Fruit fly (Drosophila melanogaster) whole organism, pupa: ENCODE results near the gene fz2.

Experiments used
- CG10348 ChIP-seq: fragments of 200-800 bp; sonication (Bioruptor generic); IDR thresholded peaks from 2 replicates; pipeline ENCODE4 v1.3.6; 2022; ENCODE audit warnings: missing biosample characterization, missing genetic modification characterization
- CG12605 ChIP-seq: fragments of 200-800 bp; sonication (Bioruptor generic); IDR thresholded peaks from 2 replicates; pipeline ENCODE4 v1.3.6; 2022; ENCODE audit warnings: missing biosample characterization, missing genetic modification characterization
- CG13204 ChIP-seq: fragments of 200-800 bp; sonication (Bioruptor generic); optimal IDR thresholded peaks from 2 replicates; lab custom pipeline; 2018; ENCODE audit warnings: missing biosample characterization, mild to moderate bottlenecking, missing genetic modification characterization, moderate library complexity
- CG14655 ChIP-seq: fragments of 200-800 bp; sonication (Bioruptor generic); optimal IDR thresholded peaks from 3 replicates; lab custom pipeline; 2017; ENCODE audit warnings: mild to moderate bottlenecking, missing biosample characterization, missing genetic modification reagents, missing genetic modification characterization
- CG15710 ChIP-seq: fragments of 200-800 bp; sonication (Bioruptor generic); optimal IDR thresholded peaks from 2 replicates; lab custom pipeline; 2018; ENCODE audit warnings: missing biosample characterization, mild to moderate bottlenecking, missing genetic modification characterization, moderate library complexity
- CG17806 ChIP-seq: fragments of 200-800 bp; sonication (Bioruptor generic); optimal IDR thresholded peaks from 2 replicates; lab custom pipeline; 2018; ENCODE audit warnings: missing biosample characterization, mild to moderate bottlenecking, missing genetic modification characterization, moderate library complexity
- CG32121 ChIP-seq: fragments of 200-800 bp; sonication (Bioruptor generic); IDR thresholded peaks from 2 replicates; pipeline ENCODE4 v1.3.6; 2022; ENCODE audit warnings: missing biosample characterization, missing genetic modification characterization
- CG34367 ChIP-seq: fragments of 200-800 bp; sonication (Bioruptor generic); optimal IDR thresholded peaks from 2 replicates; lab custom pipeline; 2018; ENCODE audit warnings: missing biosample characterization, mild to moderate bottlenecking, missing genetic modification characterization
- CG4496 ChIP-seq: fragments of 200-800 bp; sonication (Bioruptor generic); IDR thresholded peaks from 3 replicates; pipeline ENCODE4 v1.3.6; 2022; ENCODE audit warnings: missing biosample characterization, missing genetic modification characterization
- CG8159 ChIP-seq: fragments of 200-800 bp; sonication (Bioruptor generic); optimal IDR thresholded peaks from 3 replicates; lab custom pipeline; 2018; ENCODE audit warnings: missing biosample characterization, mild to moderate bottlenecking, missing genetic modification characterization, moderate library complexity
- CG8301 ChIP-seq: fragments of 200-800 bp; sonication (Bioruptor generic); optimal IDR thresholded peaks from 2 replicates; lab custom pipeline; 2018; ENCODE audit warnings: missing biosample characterization, mild to moderate bottlenecking, missing genetic modification characterization
- CG9948 ChIP-seq: fragments of 200-800 bp; sonication (Bioruptor generic); optimal IDR thresholded peaks from 2 replicates; lab custom pipeline; 2018; ENCODE audit warnings: missing biosample characterization, mild to moderate bottlenecking, missing genetic modification characterization, moderate library complexity
- D1 ChIP-seq: fragments of 200-800 bp; sonication (Bioruptor generic); optimal IDR thresholded peaks from 2 replicates; lab custom pipeline; 2018; ENCODE audit warnings: missing biosample characterization, mild to moderate bottlenecking, missing genetic modification characterization, moderate library complexity
- EcR ChIP-seq: fragments of 200-800 bp; sonication (Bioruptor generic); optimal IDR thresholded peaks from 3 replicates; lab custom pipeline; 2019; ENCODE audit warnings: missing biosample characterization, missing genetic modification characterization, mild to moderate bottlenecking, moderate library complexity, missing genetic modification reagents
- Ets98B ChIP-seq: fragments of 200-800 bp; sonication (Bioruptor generic); IDR thresholded peaks from 2 replicates; pipeline ENCODE4 v1.3.6; 2022; ENCODE audit warnings: missing biosample characterization, missing genetic modification characterization
- Pif1A ChIP-seq: fragments of 200-800 bp; sonication (Bioruptor generic); optimal IDR thresholded peaks from 3 replicates; lab custom pipeline; 2016; ENCODE audit warnings: missing biosample characterization, missing genetic modification characterization
- Pif1B ChIP-seq: fragments of 200-800 bp; sonication (Bioruptor generic); optimal IDR thresholded peaks from 3 replicates; lab custom pipeline; 2016; ENCODE audit warnings: missing biosample characterization, missing genetic modification characterization
- Snoo ChIP-seq: fragments of 200-800 bp; sonication (Bioruptor generic); optimal IDR thresholded peaks from 3 replicates; lab custom pipeline; 2017; ENCODE audit warnings: missing biosample characterization, mild to moderate bottlenecking, missing genetic modification characterization, inconsistent platforms
- fd96Ca ChIP-seq: fragments of 200-800 bp; sonication (Bioruptor generic); IDR thresholded peaks from 3 replicates; pipeline ENCODE4 v1.3.6; 2022; ENCODE audit warnings: missing biosample characterization, missing genetic modification characterization
- gl ChIP-seq: fragments of 200-800 bp; sonication (Bioruptor generic); optimal IDR thresholded peaks from 2 replicates; lab custom pipeline; 2018; ENCODE audit warnings: missing biosample characterization, mild to moderate bottlenecking, missing genetic modification characterization
- rn ChIP-seq: fragments of 200-800 bp; sonication (Bioruptor generic); IDR thresholded peaks from 2 replicates; pipeline ENCODE4 v1.3.6; 2022; ENCODE audit warnings: missing biosample characterization, missing genetic modification characterization

Gene fz2

DNA sequence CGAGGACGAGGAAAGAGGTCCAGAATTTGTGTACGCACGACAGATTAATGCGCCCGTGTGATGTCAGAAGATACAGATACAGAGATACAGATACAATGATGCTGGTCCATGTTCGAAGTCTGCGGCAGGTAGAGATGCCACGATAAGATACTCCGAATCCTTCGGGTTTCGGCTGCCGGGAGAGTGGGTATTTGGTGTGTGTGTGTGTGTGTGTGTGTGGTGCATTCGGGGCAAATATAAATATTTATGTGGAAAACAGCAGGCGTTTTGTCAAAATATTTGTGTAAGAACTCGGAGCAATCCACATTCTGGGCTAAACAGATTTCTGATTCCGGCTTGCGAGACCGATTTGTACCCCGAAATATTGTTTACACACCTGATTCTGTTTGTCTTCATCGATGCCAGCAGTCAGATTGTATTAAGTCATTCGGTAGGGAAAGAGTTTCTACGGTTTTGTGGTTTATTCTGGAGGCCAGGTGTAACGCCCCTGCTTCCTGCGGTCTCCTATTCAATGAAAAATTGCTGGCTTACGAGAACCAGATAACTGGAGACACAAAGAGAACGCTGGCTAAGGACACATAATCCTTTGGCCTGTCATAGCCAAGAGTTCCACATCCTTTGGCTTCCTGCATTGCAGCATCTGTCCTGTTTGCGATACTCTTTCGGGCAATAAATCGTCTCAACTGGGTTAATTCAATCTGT, 51.0 kb downstream of the fz2 start:
- TF ChIP-seq CG8301 = no peak
- no peak for TF ChIP-seq rn (GFP tag; lab: Robert Waterston, UW)
- no peak for TF ChIP-seq Pif1A
- TF ChIP-seq gl (tag; lab: Kevin White, UChicago) = no peak
- no peak for TF ChIP-seq CG32121 (GFP tag; lab: Robert Waterston, UW)
- no peak for TF ChIP-seq CG8159 (tag; lab: Kevin White, UChicago)
- no peak for TF ChIP-seq Ets98B (GFP tag; lab: Robert Waterston, UW)
- TF ChIP-seq CG15710 = no peak
- TF ChIP-seq CG34367 (tag; lab: Kevin White, UChicago) = no peak
- no peak for TF ChIP-seq CG14655 (GFP tag; lab: Kevin White, UChicago)
- TF ChIP-seq CG17806 (tag; lab: Kevin White, UChicago) = no peak
- TF ChIP-seq CG9948 = no peak
- TF ChIP-seq CG13204 = no peak
- no peak for TF ChIP-seq fd96Ca

DNA sequence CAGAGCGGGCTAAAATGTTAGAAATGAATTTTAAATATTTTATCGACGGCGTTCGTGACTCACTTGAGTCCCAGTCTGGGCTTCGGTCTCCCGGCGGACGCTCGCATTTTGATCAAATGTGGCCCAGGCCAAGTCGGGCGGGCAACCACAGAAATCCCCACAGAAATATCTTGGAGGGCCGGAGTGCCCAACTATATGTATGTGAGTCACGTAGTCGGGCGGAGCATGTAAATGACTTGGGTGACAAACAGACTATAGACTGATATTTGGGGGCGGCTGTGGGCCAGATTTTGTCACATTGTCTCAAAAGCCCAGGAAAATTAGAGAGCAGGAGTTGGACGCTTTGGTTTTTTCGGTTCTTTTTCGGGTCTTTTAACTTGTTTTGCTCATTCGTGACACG, 52.7 kb downstream of the fz2 start:
- no peak for TF ChIP-seq CG8159 (tag; lab: Kevin White, UChicago)
- TF ChIP-seq CG9948 = no peak
- no peak for TF ChIP-seq gl (tag; lab: Kevin White, UChicago)
- TF ChIP-seq CG15710 = no peak

DNA sequence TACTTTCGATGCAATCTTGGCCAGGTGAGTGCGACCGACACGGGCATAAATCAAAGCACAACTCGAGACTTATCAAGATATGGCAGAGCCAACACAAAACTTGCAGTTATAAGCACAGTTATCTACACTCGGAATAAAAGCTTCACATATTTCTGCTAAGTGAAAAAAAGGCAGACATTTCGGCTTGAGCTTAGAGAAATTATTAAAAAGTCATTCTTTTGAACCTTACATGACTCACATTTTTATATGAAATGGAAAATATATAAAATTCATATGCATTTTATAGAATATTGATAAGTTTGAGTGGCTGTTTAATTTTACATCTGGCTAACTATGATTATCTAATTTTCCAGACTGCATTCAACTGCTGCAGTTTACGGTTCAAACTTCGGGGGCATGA, 53.1 kb downstream of the fz2 start:
- TF ChIP-seq CG32121 (GFP tag; lab: Robert Waterston, UW) = no peak
- TF ChIP-seq fd96Ca = no peak
- peak; percentile 16 for TF ChIP-seq CG8301
- TF ChIP-seq CG34367 (tag; lab: Kevin White, UChicago) = no peak
- TF ChIP-seq CG4496 (GFP tag; lab: Robert Waterston, UW) = 0 out of 3 replicates have a peak, but pooled peaks have one; percentile 4
- TF ChIP-seq Pif1A = no peak
- TF ChIP-seq D1 (tag; lab: Kevin White, UChicago) = no peak
- TF ChIP-seq CG12605 (GFP tag; lab: Robert Waterston, UW) = no peak
- TF ChIP-seq CG14655 (GFP tag; lab: Kevin White, UChicago) = peak; percentile 36
- no peak for TF ChIP-seq CG15710
- TF ChIP-seq CG13204 = no peak
- TF ChIP-seq, all 21 proteins: peak for 3

- TF ChIP-seq CG8301 = no peak
- no peak for TF ChIP-seq CG15710
- no peak for TF ChIP-seq EcR
- no peak for TF ChIP-seq CG12605 (GFP tag; lab: Robert Waterston, UW)
- TF ChIP-seq Pif1A = no peak
- TF ChIP-seq gl (tag; lab: Kevin White, UChicago) = no peak
- TF ChIP-seq CG4496 (GFP tag; lab: Robert Waterston, UW) = no peak
- no peak for TF ChIP-seq CG9948
- TF ChIP-seq fd96Ca = no peak
- no peak for TF ChIP-seq CG14655 (GFP tag; lab: Kevin White, UChicago)
- no peak for TF ChIP-seq Ets98B (GFP tag; lab: Robert Waterston, UW)
- TF ChIP-seq CG13204 = no peak
- no peak for TF ChIP-seq Pif1B
Measured at dm6 chr3L:19181040-19181439, 54.1 kb downstream of the fz2 start.

DNA sequence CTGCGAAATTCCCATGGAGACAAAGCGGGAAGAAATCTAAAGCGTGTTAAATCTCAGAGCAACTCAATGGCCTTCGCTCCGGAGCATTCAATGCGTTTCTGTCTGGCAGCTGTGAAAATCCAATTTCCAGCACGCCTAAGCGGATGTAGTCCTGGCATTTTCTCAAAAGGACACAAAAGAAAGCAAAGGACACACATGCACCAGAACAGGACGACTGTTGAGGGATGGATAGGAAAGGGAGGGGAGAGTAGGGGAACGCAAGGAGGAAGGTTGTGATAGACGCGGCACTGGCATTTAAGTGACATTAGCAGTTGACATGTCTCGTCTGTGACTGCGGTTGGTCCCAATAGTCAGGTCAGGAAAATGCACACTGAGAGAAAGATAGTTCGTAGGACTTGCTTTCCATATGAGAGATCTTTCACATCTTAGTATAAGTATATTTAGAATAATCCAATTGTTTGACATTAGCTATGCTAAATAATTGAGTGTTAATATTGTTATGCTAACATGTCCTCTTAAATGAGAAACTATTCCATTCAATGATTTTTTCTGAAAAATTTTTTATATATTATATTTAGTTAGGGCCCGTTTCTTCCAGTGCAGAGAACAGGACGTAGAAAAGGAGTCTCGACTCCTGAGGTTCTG, 55.9 kb downstream of the fz2 start:
- TF ChIP-seq CG8159 (tag; lab: Kevin White, UChicago) (peak; percentile 18), Snoo (tag; lab: Kevin White, UChicago) (no peak)

dm6 chr3L:19177929-19178328, 57.2 kb downstream of the fz2 start:
- TF ChIP-seq CG17806 (tag; lab: Kevin White, UChicago) (no peak), CG10348 (GFP tag; lab: Robert Waterston, UW) (no peak), CG4496 (GFP tag; lab: Robert Waterston, UW) (no peak), CG13204 (no peak)

dm6 chr3L:19176626-19177025, 58.5 kb downstream of the fz2 start:
- TF ChIP-seq CG13204 = no peak
- no peak for TF ChIP-seq CG8159 (tag; lab: Kevin White, UChicago)
- TF ChIP-seq fd96Ca = no peak
- TF ChIP-seq CG32121 (GFP tag; lab: Robert Waterston, UW) = no peak
- no peak for TF ChIP-seq rn (GFP tag; lab: Robert Waterston, UW)
- no peak for TF ChIP-seq CG17806 (tag; lab: Kevin White, UChicago)
- no peak for TF ChIP-seq CG10348 (GFP tag; lab: Robert Waterston, UW)
- TF ChIP-seq gl (tag; lab: Kevin White, UChicago) = no peak
- TF ChIP-seq Pif1A = no peak
- no peak for TF ChIP-seq D1 (tag; lab: Kevin White, UChicago)
- TF ChIP-seq Snoo (tag; lab: Kevin White, UChicago) = no peak
- TF ChIP-seq EcR = no peak
- no peak for TF ChIP-seq Pif1B
- TF ChIP-seq CG14655 (GFP tag; lab: Kevin White, UChicago) = no peak
- no peak for TF ChIP-seq CG9948
